Worm (Caenorhabditis elegans) whole organism, late embryonic: Measurements from ENCODE around the gene C45G9.14.

Experiments
- F13H6.1 ChIP-seq: sonication (generic microtip); optimal IDR thresholded peaks from 2 replicates; lab custom pipeline; 2016; ENCODE audit warnings: missing genetic modification characterization, missing compliant biosample characterization
- K02D7.2 ChIP-seq: sonication (generic microtip); optimal IDR thresholded peaks from 2 replicates; lab custom pipeline; 2017; ENCODE audit warnings: mild to moderate bottlenecking, missing genetic modification characterization, missing compliant biosample characterization
- K09A11.1 ChIP-seq: sonication (generic microtip); optimal IDR thresholded peaks from 2 replicates; lab custom pipeline; 2017; ENCODE audit warnings: antibody characterized with exemption, mild to moderate bottlenecking, missing genetic modification characterization, missing compliant biosample characterization; ENCODE audit not compliant: insufficient read depth
- T23F11.4 ChIP-seq: fragments of 200-800 bp; sonication (Bioruptor generic); optimal IDR thresholded peaks from 2 replicates; lab custom pipeline; 2018; ENCODE audit warnings: mild to moderate bottlenecking, missing genetic modification characterization, missing compliant biosample characterization
- Y22D7AL.16 ChIP-seq: sonication (generic microtip); optimal IDR thresholded peaks from 2 replicates; lab custom pipeline; 2016; ENCODE audit warnings: missing genetic modification characterization, missing compliant biosample characterization
- ceh-19 ChIP-seq: fragments of 200-800 bp; sonication (Bioruptor generic); optimal IDR thresholded peaks from 2 replicates; lab custom pipeline; 2018; ENCODE audit warnings: mild to moderate bottlenecking, missing genetic modification characterization, missing compliant biosample characterization
- ceh-2 ChIP-seq: sonication (generic microtip); optimal IDR thresholded peaks from 2 replicates; lab custom pipeline; 2016; ENCODE audit warnings: missing genotype, missing genetic modification characterization, missing compliant biosample characterization
- ceh-22 ChIP-seq: sonication (generic microtip); optimal IDR thresholded peaks from 2 replicates; lab custom pipeline; 2017; ENCODE audit warnings: missing biosample characterization, missing genetic modification characterization
- ceh-24 ChIP-seq: sonication (generic microtip); optimal IDR thresholded peaks from 2 replicates; lab custom pipeline; 2016; ENCODE audit warnings: mild to moderate bottlenecking, missing genetic modification characterization, missing compliant biosample characterization
- ceh-30 ChIP-seq: fragments of 150-350 bp; optimal IDR thresholded peaks from 2 replicates; lab custom pipeline; 2014; ENCODE audit warnings: missing biosample characterization, missing genetic modification characterization
- ceh-31 ChIP-seq: sonication (generic microtip); optimal IDR thresholded peaks from 2 replicates; lab custom pipeline; 2016; ENCODE audit warnings: missing genetic modification characterization, missing compliant biosample characterization
- ceh-45 ChIP-seq: fragments of 200-800 bp; sonication (Bioruptor generic); IDR thresholded peaks from 2 replicates; pipeline ENCODE4 v1.3.6; 2022; ENCODE audit warnings: missing genetic modification reagents, missing genetic modification characterization, missing compliant biosample characterization
- ceh-48 ChIP-seq: sonication (generic microtip); optimal IDR thresholded peaks from 2 replicates; lab custom pipeline; 2016; ENCODE audit warnings: missing genetic modification characterization, inconsistent platforms, missing compliant biosample characterization
- ceh-9 ChIP-seq: sonication (generic microtip); optimal IDR thresholded peaks from 2 replicates; lab custom pipeline; 2016; ENCODE audit warnings: mild to moderate bottlenecking, missing genetic modification characterization, inconsistent platforms, missing compliant biosample characterization
- che-1 ChIP-seq: sonication (generic microtip); optimal IDR thresholded peaks from 2 replicates; lab custom pipeline; 2016; ENCODE audit warnings: mild to moderate bottlenecking, missing genetic modification characterization, missing compliant biosample characterization
- dmd-4 ChIP-seq: sonication (generic microtip); optimal IDR thresholded peaks from 2 replicates; lab custom pipeline; 2016; ENCODE audit warnings: borderline replicate concordance, missing genetic modification characterization, missing compliant biosample characterization
- dve-1 ChIP-seq: sonication (generic microtip); optimal IDR thresholded peaks from 2 replicates; lab custom pipeline; 2017; ENCODE audit warnings: antibody characterized with exemption, mild to moderate bottlenecking, missing genetic modification characterization, missing compliant biosample characterization
- elt-2 ChIP-seq: sonication (generic microtip); optimal IDR thresholded peaks from 2 replicates; lab custom pipeline; 2016; ENCODE audit warnings: missing genetic modification reagents, missing genetic modification characterization, missing compliant biosample characterization
- ets-4 ChIP-seq: sonication (generic microtip); optimal IDR thresholded peaks from 2 replicates; lab custom pipeline; 2016; ENCODE audit warnings: missing genetic modification characterization, missing compliant biosample characterization
- fax-1 ChIP-seq: sonication (generic microtip); optimal IDR thresholded peaks from 2 replicates; lab custom pipeline; 2016; ENCODE audit warnings: missing genotype, missing genetic modification characterization, missing compliant biosample characterization
- fkh-10 ChIP-seq: fragments of 150-350 bp; optimal IDR thresholded peaks from 2 replicates; lab custom pipeline; 2014; ENCODE audit warnings: missing biosample characterization, missing genetic modification reagents, missing genetic modification characterization
- fkh-6 ChIP-seq: sonication (generic microtip); optimal IDR thresholded peaks from 2 replicates; lab custom pipeline; 2016; ENCODE audit warnings: missing genetic modification characterization, missing compliant biosample characterization
- gmeb-2 ChIP-seq: sonication (generic microtip); optimal IDR thresholded peaks from 2 replicates; lab custom pipeline; 2016; ENCODE audit warnings: missing genetic modification characterization, inconsistent platforms, missing compliant biosample characterization
- hlh-13 ChIP-seq: fragments of 200-800 bp; sonication (Bioruptor generic); optimal IDR thresholded peaks from 2 replicates; lab custom pipeline; 2018; ENCODE audit warnings: mild to moderate bottlenecking, missing genetic modification characterization, missing compliant biosample characterization
- hlh-15 ChIP-seq: sonication (generic microtip); optimal IDR thresholded peaks from 2 replicates; lab custom pipeline; 2016; ENCODE audit warnings: missing genetic modification characterization, missing compliant biosample characterization
- hlh-6 ChIP-seq: sonication (generic microtip); optimal IDR thresholded peaks from 2 replicates; lab custom pipeline; 2016; ENCODE audit warnings: missing genotype, missing genetic modification characterization, missing compliant biosample characterization
- hlh-8 ChIP-seq: sonication (generic microtip); optimal IDR thresholded peaks from 2 replicates; lab custom pipeline; 2016; ENCODE audit warnings: missing genotype, missing genetic modification characterization, missing compliant biosample characterization
- lim-6 ChIP-seq: sonication (generic microtip); optimal IDR thresholded peaks from 2 replicates; lab custom pipeline; 2016; ENCODE audit warnings: missing genetic modification characterization, missing compliant biosample characterization
- madf-2 ChIP-seq: sonication (generic microtip); optimal IDR thresholded peaks from 2 replicates; lab custom pipeline; 2017; ENCODE audit warnings: missing genetic modification characterization, missing compliant biosample characterization
- mec-3 ChIP-seq: sonication (generic microtip); optimal IDR thresholded peaks from 2 replicates; lab custom pipeline; 2016; ENCODE audit warnings: borderline replicate concordance, missing genetic modification characterization, missing compliant biosample characterization
- nhr-11 ChIP-seq: fragments of 150-350 bp; optimal IDR thresholded peaks from 2 replicates; lab custom pipeline; 2014; ENCODE audit warnings: missing biosample characterization, missing genetic modification characterization
- odd-2 ChIP-seq: sonication (generic microtip); optimal IDR thresholded peaks from 2 replicates; lab custom pipeline; 2017; ENCODE audit warnings: antibody characterized with exemption, mild to moderate bottlenecking, missing genetic modification characterization, missing compliant biosample characterization
- pat-9 ChIP-seq: fragments of 200-800 bp; sonication (Bioruptor generic); optimal IDR thresholded peaks from 2 replicates; lab custom pipeline; 2018; ENCODE audit warnings: mild to moderate bottlenecking, missing genetic modification characterization, moderate library complexity, missing compliant biosample characterization
- pax-1 ChIP-seq: fragments of 150-350 bp; optimal IDR thresholded peaks from 2 replicates; lab custom pipeline; 2014; ENCODE audit warnings: missing biosample characterization, missing genetic modification characterization
- pha-2 ChIP-seq: sonication (generic microtip); optimal IDR thresholded peaks from 2 replicates; lab custom pipeline; 2017; ENCODE audit warnings: mild to moderate bottlenecking, missing genetic modification characterization, missing compliant biosample characterization
- pha-4 ChIP-seq: fragments of 150-350 bp; optimal IDR thresholded peaks from 2 replicates; lab custom pipeline; 2018; ENCODE audit warnings: missing biosample characterization, missing genetic modification reagents, missing genetic modification characterization
- pqm-1 ChIP-seq: sonication (generic microtip); optimal IDR thresholded peaks from 2 replicates; lab custom pipeline; 2016; ENCODE audit warnings: missing genetic modification characterization, missing compliant biosample characterization
- ref-2 ChIP-seq: sonication (generic microtip); optimal IDR thresholded peaks from 2 replicates; lab custom pipeline; 2016; ENCODE audit warnings: missing genetic modification characterization, missing compliant biosample characterization
- rnt-1 ChIP-seq: sonication (generic microtip); optimal IDR thresholded peaks from 2 replicates; lab custom pipeline; 2016; ENCODE audit warnings: missing genetic modification characterization, missing compliant biosample characterization
- sox-2 ChIP-seq: fragments of 200-800 bp; sonication (Bioruptor generic); IDR thresholded peaks from 2 replicates; pipeline ENCODE4 v1.3.6; 2022; ENCODE audit warnings: missing genetic modification reagents, missing genetic modification characterization, missing compliant biosample characterization
- sox-4 ChIP-seq: sonication (generic microtip); optimal IDR thresholded peaks from 2 replicates; lab custom pipeline; 2017; ENCODE audit warnings: mild to moderate bottlenecking, missing genetic modification characterization, inconsistent platforms, missing compliant biosample characterization
- tbx-2 ChIP-seq: sonication (generic microtip); optimal IDR thresholded peaks from 2 replicates; lab custom pipeline; 2016; ENCODE audit warnings: missing genetic modification characterization, missing compliant biosample characterization
- tbx-7 ChIP-seq: sonication (generic microtip); optimal IDR thresholded peaks from 2 replicates; lab custom pipeline; 2016; ENCODE audit warnings: missing genotype, missing genetic modification characterization, missing compliant biosample characterization
- ttx-3 ChIP-seq: sonication (generic microtip); optimal IDR thresholded peaks from 2 replicates; lab custom pipeline; 2016; ENCODE audit warnings: missing genetic modification reagents, missing genetic modification characterization, missing compliant biosample characterization
- unc-3 ChIP-seq, 2 experiments: fragments of 200-800 bp in 1 of 2; sonication (Bioruptor generic) in 1 of 2; sonication (generic microtip) in 1 of 2; conservative IDR thresholded peaks in 1 of 2; optimal IDR thresholded peaks in 1 of 2; 2 replicates each; pipeline versions ENCODE4 v1.3.6 to Lab custom; 2016 to 2022; ENCODE audit warnings: missing compliant biosample characterization in 2 of 2, missing genetic modification characterization in 2 of 2, missing genetic modification reagents in 1 of 2
- unc-86 ChIP-seq: sonication (generic microtip); optimal IDR thresholded peaks from 2 replicates; lab custom pipeline; 2016; ENCODE audit warnings: missing genetic modification characterization, missing compliant biosample characterization

C45G9.14 gene

ce11 chrIII:5013915-5014346 lies 30.9 kb upstream of the C45G9.14 start (continued):
- TF ChIP-seq fkh-10 (GFP tag; lab: Kevin White, UChicago) (peak; percentile 35), Y22D7AL.16 (tag; lab: Kevin White, UChicago) (no peak), tbx-2 (tag; lab: Kevin White, UChicago) (peak; percentile 97), K09A11.1 (tag; lab: Kevin White, UChicago) (peak; percentile 28), T23F11.4 (peak; percentile 51), F13H6.1 (tag; lab: Kevin White, UChicago) (peak; percentile 86), ceh-45 (no peak), ceh-48 (peak; percentile 43), ttx-3 (tag; lab: Kevin White, UChicago) (no peak), rnt-1 (peak; percentile 90), sox-4 (tag; lab: Kevin White, UChicago) (peak; percentile 32), pat-9 (tag; lab: Kevin White, UChicago) (no peak), pha-2 (tag; lab: Kevin White, UChicago) (peak; percentile 70), fax-1 (peak; percentile 39), ceh-31 (tag; lab: Kevin White, UChicago) (peak; percentile 98), che-1 (tag; lab: Kevin White, UChicago) (no peak), pha-4 (no peak), unc-3 (GFP tag; conservative IDR thresholded peaks at IDR 0.05; lab: Robert Waterston, UW) (no peak), unc-3 (tag; optimal IDR thresholded peaks at IDR 0.05; lab: Kevin White, UChicago) (no peak), dmd-4 (peak; percentile 22), hlh-13 (GFP tag; lab: Kevin White, UChicago) (no peak)

- no peak for TF ChIP-seq sox-2 (GFP tag; lab: Robert Waterston, UW)
- TF ChIP-seq hlh-6 = no peak
- TF ChIP-seq pqm-1 = no peak
- TF ChIP-seq ceh-24 (tag; lab: Kevin White, UChicago) = no peak
- TF ChIP-seq nhr-11 = no peak
- no peak for TF ChIP-seq hlh-13 (GFP tag; lab: Kevin White, UChicago)
- TF ChIP-seq elt-2 = no peak
- TF ChIP-seq odd-2 (tag; lab: Kevin White, UChicago) = no peak
- no peak for TF ChIP-seq F13H6.1 (tag; lab: Kevin White, UChicago)
- no peak for TF ChIP-seq madf-2 (tag; lab: Kevin White, UChicago)
- TF ChIP-seq K09A11.1 (tag; lab: Kevin White, UChicago) = no peak
- TF ChIP-seq K02D7.2 (tag; lab: Kevin White, UChicago) = no peak
- TF ChIP-seq hlh-8 (tag; lab: Kevin White, UChicago) = no peak
- no peak for TF ChIP-seq ceh-19 (GFP tag; lab: Kevin White, UChicago)
These were observed 27.3 kb upstream of the C45G9.14 start, which contains the start of gene larp-1 for ce11 chrIII:5017550-5017949. Gene larp-1, minus strand, starts transcription at chrIII:5017650.

- TF ChIP-seq ttx-3 (tag; lab: Kevin White, UChicago) = peak; percentile 58
- no peak for TF ChIP-seq mec-3 (tag; lab: Kevin White, UChicago)
- peak; percentile 2 for TF ChIP-seq hlh-15 (tag; lab: Kevin White, UChicago)
- peak; percentile 98 for TF ChIP-seq ets-4 (tag; lab: Kevin White, UChicago)
- no peak for TF ChIP-seq fkh-10 (GFP tag; lab: Kevin White, UChicago)
- TF ChIP-seq ceh-22 (tag; lab: Kevin White, UChicago) = no peak
- peak; percentile 71 for TF ChIP-seq unc-86 (tag; lab: Kevin White, UChicago)
- TF ChIP-seq hlh-6 = peak; percentile 72
- TF ChIP-seq dve-1 (tag; lab: Kevin White, UChicago) = peak; percentile 96
- TF ChIP-seq hlh-13 (GFP tag; lab: Kevin White, UChicago) = no peak
- peak; percentile 69 for TF ChIP-seq ceh-2 (tag; lab: Kevin White, UChicago)
- TF ChIP-seq ceh-45 = 0 out of 2 replicates have a peak, but pooled peaks have one; percentile 36
- peak; percentile 92 for TF ChIP-seq rnt-1
- peak; percentile 5 for TF ChIP-seq lim-6 (tag; lab: Kevin White, UChicago)
- peak; percentile 77 for TF ChIP-seq ceh-30 (tag; lab: Kevin White, UChicago)
- peak; percentile 37 for TF ChIP-seq gmeb-2 (tag; lab: Kevin White, UChicago)
- no peak for TF ChIP-seq nhr-11
- TF ChIP-seq tbx-7 (tag; lab: Kevin White, UChicago) = peak; percentile 51
- TF ChIP-seq che-1 (tag; lab: Kevin White, UChicago) = peak; percentile 56
- peak; percentile 58 for TF ChIP-seq fax-1
- TF ChIP-seq ceh-48 = peak; percentile 69
- no peak for TF ChIP-seq ceh-9 (tag; lab: Kevin White, UChicago)
- TF ChIP-seq ceh-31 (tag; lab: Kevin White, UChicago) = peak; percentile 91
- peak; percentile 60 for TF ChIP-seq fkh-6 (tag; lab: Kevin White, UChicago)
- peak; percentile 64 for TF ChIP-seq T23F11.4
- TF ChIP-seq pha-2 (tag; lab: Kevin White, UChicago) = peak; percentile 38
- TF ChIP-seq pax-1 (tag; lab: Kevin White, UChicago) = no peak
- TF ChIP-seq pat-9 (tag; lab: Kevin White, UChicago) = peak; percentile 85
- peak; percentile 88 for TF ChIP-seq ref-2 (tag; lab: Kevin White, UChicago)
These were observed 26.6 kb upstream of the C45G9.14 start, which contains the start of gene wip-1 for ce11 chrIII:5018116-5018689. Gene wip-1, plus strand, starts transcription at chrIII:5018639.
